Fruit fly (Drosophila melanogaster): ENCODE measurements around the gene Msp300.

Gene Msp300

DNA sequence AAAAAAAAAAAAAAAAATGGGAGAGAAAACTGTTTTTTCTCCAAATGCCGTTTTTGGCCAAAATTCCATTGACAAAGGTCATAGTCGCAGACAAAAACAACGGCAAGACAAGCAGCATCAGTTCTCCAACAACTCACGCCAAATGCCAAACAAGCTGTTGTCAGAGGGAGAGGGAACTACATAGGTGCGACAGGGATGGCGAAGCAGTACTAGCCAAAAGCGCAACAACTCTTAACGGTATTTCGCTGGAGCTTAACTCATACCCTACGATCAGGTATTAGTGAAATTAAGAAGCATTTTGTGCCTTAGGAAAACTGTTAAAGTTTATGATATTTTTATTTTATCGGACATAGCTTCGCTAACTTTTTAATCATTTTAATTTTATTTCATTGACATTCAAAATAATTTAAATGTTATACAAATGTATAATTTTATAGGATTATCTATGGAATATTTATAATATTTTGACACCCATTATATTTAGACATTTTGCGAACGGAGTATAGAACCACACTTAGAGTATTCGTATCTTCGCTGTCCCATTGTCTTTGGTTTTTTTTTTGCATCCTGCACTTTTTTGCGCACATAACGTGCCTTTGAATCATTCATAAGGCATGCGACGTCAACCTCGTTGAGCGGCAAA lies 20.3 kb upstream of the Msp300 start:
- TF ChIP-seq CTCF (optimal IDR thresholded peaks at IDR 0.05) (no peak), CG8478 (optimal IDR thresholded peaks at IDR 0.05) (no peak)

DNA sequence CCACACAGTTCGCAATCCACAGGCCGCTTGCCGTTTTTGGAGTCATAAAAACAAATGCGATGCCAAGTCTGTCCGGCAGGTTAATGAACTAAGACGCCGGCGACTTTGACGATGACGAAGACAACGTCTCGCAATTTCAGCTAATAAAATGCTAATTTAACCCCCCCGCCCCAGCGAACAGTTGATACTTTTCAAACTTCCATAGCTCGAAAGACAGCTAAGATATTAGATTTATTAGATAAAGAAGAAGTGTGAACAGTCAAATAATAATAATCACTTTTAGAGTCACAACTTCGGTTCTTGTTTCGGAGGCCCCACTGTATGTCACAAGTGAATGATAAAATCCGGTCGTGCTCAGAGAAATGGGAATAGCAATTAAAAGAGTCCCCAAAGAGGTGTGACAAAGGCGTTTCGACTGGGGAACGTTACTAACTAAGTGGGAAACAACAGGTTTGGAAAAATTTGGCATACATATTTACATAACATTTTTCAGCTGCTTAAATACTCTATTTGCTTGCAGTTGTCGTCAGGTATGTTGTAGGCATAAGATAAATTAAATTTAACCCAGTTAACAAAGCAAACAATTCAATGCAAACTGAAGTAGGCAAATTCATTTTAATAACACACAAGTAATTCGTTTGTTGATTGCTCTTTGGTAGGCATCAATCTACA lies 16.0 kb upstream of the Msp300 start:
- TF ChIP-seq CTCF (optimal IDR thresholded peaks at IDR 0.05) (no peak), CG8478 (optimal IDR thresholded peaks at IDR 0.05) (no peak)

DNA sequence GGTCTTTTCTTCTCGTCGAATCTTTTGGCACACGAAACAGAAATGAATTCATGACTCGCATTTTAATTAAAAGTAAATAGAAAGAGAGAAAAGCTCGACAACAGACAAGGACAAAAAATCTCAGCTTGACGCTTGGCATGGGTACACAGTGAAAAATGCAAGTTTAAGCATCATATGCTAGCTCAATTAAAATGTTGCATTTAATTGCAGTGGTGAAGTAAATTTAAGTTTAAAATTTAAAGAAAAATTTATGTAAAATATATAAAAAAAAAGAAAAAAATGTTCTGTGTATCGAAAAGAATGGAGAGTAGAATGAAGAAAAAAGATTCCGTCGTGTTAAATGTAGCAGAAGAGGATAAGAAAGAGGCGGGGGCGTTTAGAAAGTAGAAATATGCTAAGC lies 15.1 kb upstream of the Msp300 start:
- TF ChIP-seq CTCF (optimal IDR thresholded peaks at IDR 0.05) = no peak
- no peak for TF ChIP-seq CG8478 (optimal IDR thresholded peaks at IDR 0.05)

DNA sequence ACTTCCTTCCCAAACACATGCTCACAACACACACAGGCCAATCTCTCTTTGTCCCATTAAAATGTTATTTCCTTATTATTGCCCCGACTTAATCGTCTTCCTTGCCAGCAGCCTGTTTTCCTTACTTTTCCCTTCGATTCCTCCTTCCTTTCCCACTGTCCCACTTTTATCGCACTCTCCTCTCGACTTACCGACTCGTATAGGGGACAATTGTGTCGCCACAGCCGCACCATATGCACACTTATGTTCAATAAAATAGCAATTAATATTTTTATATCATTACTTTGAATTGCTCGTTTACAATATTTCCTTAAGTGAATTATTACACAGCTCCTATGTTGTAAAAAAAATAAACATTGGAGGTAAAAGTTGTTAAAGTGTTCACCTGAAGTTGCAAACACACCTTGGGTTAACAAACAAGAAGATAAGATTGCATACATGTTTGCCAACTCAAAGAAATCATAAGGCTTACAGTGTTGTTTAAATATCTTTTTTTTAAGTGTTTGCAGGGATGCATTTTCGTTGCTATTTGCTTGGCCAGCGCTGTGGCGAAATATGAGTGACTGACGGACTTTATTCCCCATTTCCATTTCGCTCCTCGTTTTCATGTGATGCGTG lies 13.7 kb upstream of the Msp300 start:
- TF ChIP-seq CG8478 (optimal IDR thresholded peaks at IDR 0.05) (no peak), CTCF (optimal IDR thresholded peaks at IDR 0.05) (no peak)

DNA sequence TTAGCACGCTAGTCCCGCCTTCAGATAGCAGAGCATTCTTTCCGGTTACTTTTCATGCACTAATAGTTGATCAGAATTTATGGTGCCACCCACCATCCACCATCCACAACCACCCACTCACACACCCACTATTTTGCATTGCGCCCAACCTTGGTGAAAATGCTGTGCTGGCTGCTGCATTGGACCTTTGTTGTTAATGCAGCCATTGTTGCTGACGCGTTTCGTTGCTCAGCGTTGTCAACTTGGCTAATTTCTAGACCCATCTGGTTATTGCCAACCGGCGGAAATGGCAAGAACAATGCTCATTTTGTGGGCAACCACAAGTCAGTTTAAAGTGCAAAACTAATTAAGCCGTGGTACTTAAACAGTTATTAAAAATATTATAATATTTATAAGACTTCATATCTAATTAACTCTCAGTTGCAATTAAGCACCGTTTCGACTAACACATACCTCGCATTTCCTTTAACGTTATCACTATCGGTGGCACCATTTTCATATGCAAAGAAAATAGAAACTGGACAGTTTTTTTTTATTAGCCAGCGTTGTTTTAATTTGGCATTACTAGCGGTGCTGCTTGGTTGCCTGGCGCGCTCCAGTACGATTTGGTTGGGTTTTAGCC lies 11.9 kb upstream of the Msp300 start:
- TF ChIP-seq CTCF (optimal IDR thresholded peaks at IDR 0.05) = no peak
- TF ChIP-seq CG8478 (optimal IDR thresholded peaks at IDR 0.05) = no peak

DNA sequence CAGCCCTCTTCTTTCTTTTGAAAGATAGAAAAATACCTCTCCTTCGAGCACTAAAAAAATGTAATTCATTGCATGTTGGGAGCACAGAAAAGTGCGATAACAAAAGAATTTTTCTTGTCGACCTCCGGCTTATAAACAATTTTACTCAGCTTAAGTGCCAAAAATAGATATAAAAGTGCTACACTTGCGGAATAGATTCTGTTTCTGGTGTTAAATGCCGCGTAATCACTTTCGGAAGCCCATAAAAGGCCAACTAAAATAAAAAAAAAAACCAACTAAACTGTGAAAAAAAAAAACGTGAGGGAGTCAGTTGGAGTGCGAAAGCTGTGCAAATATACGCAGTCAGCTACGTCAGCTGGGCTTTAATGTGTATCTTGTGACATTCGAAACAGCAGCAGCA lies 11.0 kb upstream of the Msp300 start:
- TF ChIP-seq CG8478 (optimal IDR thresholded peaks at IDR 0.05) = no peak
- TF ChIP-seq CTCF (optimal IDR thresholded peaks at IDR 0.05) = no peak

DNA sequence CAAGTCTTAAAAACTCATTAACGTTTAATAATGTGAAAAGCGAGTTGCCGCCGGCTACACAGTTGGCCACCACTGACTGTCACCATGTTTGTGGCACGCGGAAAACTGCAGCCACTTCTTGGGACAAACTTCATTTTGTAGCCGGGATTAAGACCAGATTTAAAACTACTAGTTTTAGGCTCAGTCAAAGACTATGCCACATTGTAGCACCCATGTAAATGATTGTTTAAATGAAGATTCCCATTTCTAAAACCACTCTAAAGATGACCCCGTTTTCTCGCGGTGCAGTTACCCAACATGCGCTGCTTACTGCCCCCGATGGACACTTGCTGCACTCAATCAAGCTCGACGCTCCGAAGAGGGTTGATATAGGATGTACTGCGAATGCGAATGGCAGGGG lies 10.3 kb upstream of the Msp300 start:
- TF ChIP-seq CTCF (optimal IDR thresholded peaks at IDR 0.05) (no peak), CG8478 (optimal IDR thresholded peaks at IDR 0.05) (no peak)

DNA sequence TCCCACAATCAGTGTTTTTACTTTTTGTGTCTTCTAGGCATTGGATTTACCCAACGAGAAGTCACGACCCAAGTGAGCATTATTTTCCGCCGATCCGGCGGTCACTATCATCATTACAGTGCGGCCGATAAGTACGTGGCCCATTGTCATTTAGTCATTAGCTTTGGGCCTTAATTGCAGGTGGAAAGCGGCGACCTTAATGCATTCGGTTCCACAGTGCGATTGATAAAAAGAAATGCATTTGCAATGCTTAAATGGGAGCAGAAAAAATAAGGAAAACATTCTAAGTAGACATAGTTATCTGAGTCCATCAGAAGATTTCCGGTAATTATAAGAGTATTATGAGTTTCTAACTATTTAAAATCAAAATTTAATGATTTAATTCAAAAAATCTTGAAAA lies 8.5 kb upstream of the Msp300 start:
- TF ChIP-seq CG8478 (optimal IDR thresholded peaks at IDR 0.05) = no peak

DNA sequence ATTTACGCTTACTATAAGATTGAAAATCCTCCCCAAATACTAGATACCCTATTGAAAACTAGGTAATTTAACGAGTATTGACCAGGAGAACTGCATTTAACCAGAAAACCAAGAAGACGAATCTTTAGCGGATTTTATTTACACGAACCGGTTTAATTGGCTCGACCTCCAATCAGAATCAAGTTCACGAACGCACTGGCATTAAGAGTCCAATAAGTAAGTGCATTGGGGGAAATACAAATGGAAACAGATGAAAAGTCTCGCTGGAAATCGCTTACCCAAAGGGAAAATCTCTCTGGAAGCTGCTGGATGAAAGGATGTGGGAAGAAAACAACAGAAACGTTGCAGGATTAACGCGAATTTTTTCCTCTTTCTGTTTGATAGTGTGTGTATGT lies 8.1 kb upstream of the Msp300 start:
- TF ChIP-seq CG8478 (optimal IDR thresholded peaks at IDR 0.05) (no peak), CTCF (optimal IDR thresholded peaks at IDR 0.05) (no peak)

DNA sequence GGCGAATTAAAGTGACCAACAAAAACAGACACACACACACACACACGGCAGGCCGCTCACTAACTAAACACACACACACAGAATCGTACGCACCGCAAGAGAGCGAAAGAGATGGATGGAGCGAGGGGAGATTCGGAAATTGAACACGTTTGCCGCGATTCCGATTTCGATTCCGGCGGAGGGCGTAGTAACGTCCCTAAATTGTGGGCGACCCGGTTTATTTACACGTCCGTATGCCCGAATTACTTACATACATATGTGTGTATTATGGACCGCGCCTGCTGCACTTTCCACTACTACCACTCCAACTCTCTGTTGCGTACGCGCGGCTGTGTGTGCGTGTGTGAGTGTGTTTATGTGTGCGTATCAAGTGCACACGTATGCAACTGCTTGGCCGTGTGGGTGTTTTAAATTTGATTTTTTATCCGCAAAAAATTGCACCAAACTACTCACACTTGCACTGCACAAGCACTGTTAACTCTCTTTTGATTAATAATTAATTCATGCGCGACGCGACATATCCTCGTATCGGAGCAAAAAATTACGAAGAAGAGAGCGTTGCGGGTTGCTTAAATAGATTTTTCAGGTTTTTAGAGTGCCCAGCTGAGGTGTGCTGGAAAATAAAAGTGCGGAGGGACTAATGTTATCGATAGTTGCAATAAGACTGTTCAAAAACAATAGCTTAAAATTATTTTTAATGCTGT lies 7.5 kb upstream of the Msp300 start, which contains the start of gene Pgant5:
Gene Pgant5, minus strand, starts transcription at position 601 of the 704 bp plus-strand sequence.
- TF ChIP-seq CTCF (optimal IDR thresholded peaks at IDR 0.05) = no peak
- TF ChIP-seq CG8478 (optimal IDR thresholded peaks at IDR 0.05) = no peak

DNA sequence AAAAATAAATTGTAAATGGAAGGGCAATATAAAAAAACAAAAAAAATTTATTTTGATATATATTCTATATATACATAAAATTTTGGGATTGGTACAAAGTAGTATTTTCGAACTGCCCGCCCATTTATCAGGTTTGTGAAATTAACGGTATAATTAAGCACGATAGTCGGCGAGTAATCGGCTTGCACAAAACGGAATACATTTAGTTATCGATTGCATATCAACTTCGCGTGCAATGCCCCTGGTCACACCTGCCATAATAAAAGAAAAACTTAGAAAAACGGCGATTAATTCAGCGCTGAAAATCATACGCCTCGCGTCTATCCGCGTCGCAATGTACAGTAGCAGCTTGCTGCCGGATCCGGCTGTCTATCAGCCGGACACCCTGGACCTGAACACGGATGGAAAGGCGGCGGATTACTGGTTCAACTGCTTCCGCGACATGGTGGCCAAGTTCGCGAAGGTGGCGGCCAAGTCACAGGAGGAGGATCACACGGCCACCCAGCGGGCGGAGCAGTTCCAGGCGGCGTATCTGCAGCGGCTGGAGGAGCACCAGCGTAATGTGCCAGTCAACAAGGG lies 6.8 kb upstream of the Msp300 start, which contains the start of gene CG5828:
Gene CG5828, plus strand, starts transcription at position 205 of the 579 bp plus-strand sequence.
- TF ChIP-seq CTCF (optimal IDR thresholded peaks at IDR 0.05) (no peak), CG8478 (optimal IDR thresholded peaks at IDR 0.05) (no peak)

DNA sequence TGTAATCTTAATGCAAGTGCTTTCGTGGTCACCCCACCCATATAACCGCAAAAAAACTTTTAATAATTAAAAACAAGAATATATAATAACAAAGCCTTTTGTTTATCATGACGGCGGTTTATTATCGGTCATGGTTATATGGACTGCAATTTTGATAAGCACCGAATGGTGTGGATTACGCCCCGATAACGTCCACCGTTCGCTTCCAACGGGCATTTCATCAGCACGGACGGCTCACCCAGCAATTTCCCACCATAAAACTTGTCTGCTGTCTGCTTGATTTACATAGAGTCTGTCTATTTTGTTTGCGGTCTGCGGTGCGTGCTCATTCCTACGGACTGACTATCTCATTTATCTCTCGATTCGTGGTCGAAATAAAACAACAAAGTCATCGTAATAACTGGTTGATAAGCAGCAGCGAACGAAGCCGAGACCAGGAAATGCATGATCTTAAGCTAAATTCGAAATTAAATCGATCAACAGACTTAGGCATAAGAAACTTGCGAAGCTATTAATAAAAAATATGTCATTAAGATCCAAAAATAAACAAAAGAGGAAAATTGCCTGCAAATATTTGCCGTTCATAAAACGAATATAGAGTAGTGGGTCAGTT lies 5.2 kb upstream of the Msp300 start:
- no peak for TF ChIP-seq CG8478 (optimal IDR thresholded peaks at IDR 0.05)
- TF ChIP-seq CTCF (optimal IDR thresholded peaks at IDR 0.05) = no peak

DNA sequence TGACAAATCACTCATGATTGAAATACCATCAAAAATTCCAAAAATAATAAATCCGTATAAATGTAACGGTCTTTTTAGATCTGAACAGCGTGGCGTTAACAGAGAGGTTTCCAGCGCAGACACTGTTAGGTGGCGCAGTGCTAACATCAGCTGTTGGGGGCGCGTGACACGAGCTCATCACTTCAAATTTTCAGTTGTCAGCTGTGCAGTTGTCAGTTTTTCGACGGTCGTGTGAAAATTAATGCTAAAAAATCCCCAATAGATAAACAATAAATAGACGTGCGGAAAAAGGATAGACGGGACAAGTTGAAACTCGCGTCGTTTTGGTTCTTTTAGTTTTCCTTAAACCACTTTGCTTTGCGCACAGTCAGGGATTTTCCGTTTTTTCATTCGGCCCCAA lies 4.5 kb upstream of the Msp300 start, which contains the start of gene CG4230:
Gene CG4230, plus strand, starts transcription at position 6 of the 400 bp plus-strand sequence.
- no peak for TF ChIP-seq CTCF (optimal IDR thresholded peaks at IDR 0.05)
- no peak for TF ChIP-seq CG8478 (optimal IDR thresholded peaks at IDR 0.05)

DNA sequence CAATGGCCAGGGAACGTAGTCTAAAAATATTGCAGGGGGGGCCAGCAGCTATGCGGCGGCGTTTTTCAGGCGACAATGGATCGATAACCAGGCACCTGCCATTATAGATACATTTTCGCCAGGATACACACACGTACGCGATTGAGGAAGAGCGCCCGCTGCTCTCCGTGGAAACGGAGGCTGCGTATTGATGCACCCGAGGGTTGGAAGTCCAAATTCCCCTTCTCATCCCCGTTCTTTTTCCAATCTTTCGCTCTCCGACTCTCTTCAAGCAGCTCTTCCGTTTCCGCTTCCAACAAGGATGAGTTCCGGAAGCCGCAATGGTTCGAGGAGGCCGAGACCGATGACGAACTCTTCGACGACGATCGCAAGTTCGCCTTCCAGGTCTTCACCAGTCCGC lies 3.9 kb upstream of the Msp300 start:
- TF ChIP-seq CTCF (optimal IDR thresholded peaks at IDR 0.05) (no peak), CG8478 (optimal IDR thresholded peaks at IDR 0.05) (no peak)

Measured in S2 (cell line).